ENCODE assay signal across 4 fruit fly cellular contexts in the genomic region with DNA sequence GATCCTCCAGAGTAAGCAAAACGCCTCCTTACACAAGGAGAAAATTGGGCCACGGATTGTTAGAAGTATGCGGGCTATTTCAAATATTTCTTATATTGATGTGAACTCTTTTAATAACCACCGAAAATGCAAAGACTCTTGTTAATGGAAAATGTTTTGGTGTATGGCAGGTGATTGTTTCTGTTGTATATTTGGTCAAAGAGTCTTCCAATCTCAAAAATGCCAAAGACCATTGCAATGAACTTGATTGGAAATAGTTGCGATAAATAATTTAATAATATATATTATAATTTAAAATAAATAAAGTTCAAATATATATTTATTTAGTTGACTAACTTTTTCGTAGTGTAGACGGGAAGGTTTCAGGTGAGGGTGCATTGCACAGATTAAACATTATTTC.
TF ChIP-seq lines count a peak whose summit lies in the region.

No protein-coding gene starts in this region.

- no peak for TF ChIP-seq CTCF in whole organism, embryonic (GFP tag; optimal IDR thresholded peaks at IDR 0.05; lab: Kevin White, UChicago)

TF ChIP-seq in whole organism, embryonic, 481 proteins besides CTCF, POLR2A, EP300 and RAD21:
- TF ChIP-seq sc (optimal IDR thresholded peaks at IDR 0.05; lab: Kevin White, UChicago) (no peak), sc (GFP tag; optimal IDR thresholded peaks at IDR 0.05; lab: Kevin White, UChicago) (no peak), lbe (GFP tag; optimal IDR thresholded peaks at IDR 0.05; lab: Kevin White, UChicago) (peak; percentile 27)

TF ChIP-seq in whole organism, prepupa, 60 proteins besides CTCF, POLR2A, EP300 and RAD21 (continues in another document):
- TF ChIP-seq CG31627 (GFP tag; optimal IDR thresholded peaks at IDR 0.05; lab: Kevin White, UChicago) (peak; percentile 12), topi (GFP tag; optimal IDR thresholded peaks at IDR 0.05; lab: Kevin White, UChicago) (no peak), Ets96B (tag; optimal IDR thresholded peaks at IDR 0.05; lab: Kevin White, UChicago) (peak; percentile 12), esn (GFP tag; optimal IDR thresholded peaks at IDR 0.05; lab: Kevin White, UChicago) (peak; percentile 45), CG11902 (GFP tag; optimal IDR thresholded peaks at IDR 0.05; lab: Kevin White, UChicago) (no peak), Hr39 (GFP tag; optimal IDR thresholded peaks at IDR 0.05; lab: Kevin White, UChicago) (no peak), CG6792 (GFP tag; optimal IDR thresholded peaks at IDR 0.05; lab: Kevin White, UChicago) (no peak), svp (GFP tag; lab: Kevin White, UChicago) (peak; percentile 64), Sox14 (GFP tag; optimal IDR thresholded peaks at IDR 0.05; lab: Kevin White, UChicago) (no peak), CG4318 (GFP tag; optimal IDR thresholded peaks at IDR 0.05; lab: Kevin White, UChicago) (no peak), acj6 (GFP tag; optimal IDR thresholded peaks at IDR 0.05; lab: Kevin White, UChicago) (no peak), Eip93F (GFP tag; optimal IDR thresholded peaks at IDR 0.05; lab: Kevin White, UChicago) (no peak), achi (GFP tag; optimal IDR thresholded peaks at IDR 0.05; lab: Kevin White, UChicago) (peak; percentile 9), salr (GFP tag; optimal IDR thresholded peaks at IDR 0.05; lab: Kevin White, UChicago) (no peak), Sox102F (GFP tag; optimal IDR thresholded peaks at IDR 0.05; lab: Kevin White, UChicago) (peak; percentile 8), Lpt (GFP tag; optimal IDR thresholded peaks at IDR 0.05; lab: Kevin White, UChicago) (no peak), CG11294 (GFP tag; IDR thresholded peaks at IDR 0.05; lab: Robert Waterston, UW) (no peak), Eip75B (GFP tag; optimal IDR thresholded peaks at IDR 0.05; lab: Kevin White, UChicago) (no peak), CG6854 (GFP tag; optimal IDR thresholded peaks at IDR 0.05; lab: Kevin White, UChicago) (no peak), CG32006 (GFP tag; optimal IDR thresholded peaks at IDR 0.05; lab: Kevin White, UChicago) (peak; percentile 38), CG10669 (GFP tag; optimal IDR thresholded peaks at IDR 0.05; lab: Kevin White, UChicago) (no peak), Met (GFP tag; optimal IDR thresholded peaks at IDR 0.05; lab: Kevin White, UChicago) (peak; percentile 24), CG11762 (GFP tag; optimal IDR thresholded peaks at IDR 0.05; lab: Kevin White, UChicago; ENCODE audit: insufficient read depth) (no peak), CG3032 (tag; optimal IDR thresholded peaks at IDR 0.05; lab: Kevin White, UChicago) (peak; percentile 21), dsx (GFP tag; optimal IDR thresholded peaks at IDR 0.05; lab: Kevin White, UChicago; ENCODE audit: poor library complexity, severe bottlenecking) (no peak), vri (GFP tag; optimal IDR thresholded peaks at IDR 0.05; lab: Kevin White, UChicago) (peak; percentile 17), CG34406 (GFP tag; optimal IDR thresholded peaks at IDR 0.05; lab: Kevin White, UChicago) (no peak), Eip78C (GFP tag; lab: Kevin White, UChicago) (peak; percentile 19), CG8632 (GFP tag; optimal IDR thresholded peaks at IDR 0.05; lab: Kevin White, UChicago) (no peak)

TF ChIP-seq in whole organism, pupa, 21 proteins besides CTCF, POLR2A, EP300 and RAD21:
- peak; percentile 6 for TF ChIP-seq CG15710 (tag; optimal IDR thresholded peaks at IDR 0.05; lab: Kevin White, UChicago)
- TF ChIP-seq Pif1A (GFP tag; optimal IDR thresholded peaks at IDR 0.05; lab: Kevin White, UChicago): no peak
- no peak for TF ChIP-seq gl (tag; optimal IDR thresholded peaks at IDR 0.05; lab: Kevin White, UChicago)
- peak; percentile 25 for TF ChIP-seq CG8301 (tag; optimal IDR thresholded peaks at IDR 0.05; lab: Kevin White, UChicago)
- no peak for TF ChIP-seq CG12605 (GFP tag; IDR thresholded peaks at IDR 0.05; lab: Robert Waterston, UW)
- TF ChIP-seq CG8159 (tag; optimal IDR thresholded peaks at IDR 0.05; lab: Kevin White, UChicago): peak; percentile 30
- no peak for TF ChIP-seq D1 (tag; optimal IDR thresholded peaks at IDR 0.05; lab: Kevin White, UChicago)
- TF ChIP-seq Ets98B (GFP tag; IDR thresholded peaks at IDR 0.05; lab: Robert Waterston, UW): no peak
- no peak for TF ChIP-seq EcR (GFP tag; optimal IDR thresholded peaks at IDR 0.05; lab: Kevin White, UChicago)
- TF ChIP-seq CG4496 (GFP tag; IDR thresholded peaks at IDR 0.05; lab: Robert Waterston, UW): no peak
- peak; percentile 57 for TF ChIP-seq CG14655 (GFP tag; optimal IDR thresholded peaks at IDR 0.05; lab: Kevin White, UChicago)
- no peak for TF ChIP-seq Snoo (tag; optimal IDR thresholded peaks at IDR 0.05; lab: Kevin White, UChicago)
- TF ChIP-seq rn (GFP tag; IDR thresholded peaks at IDR 0.05; lab: Robert Waterston, UW): no peak
- TF ChIP-seq fd96Ca (GFP tag; IDR thresholded peaks at IDR 0.05; lab: Robert Waterston, UW): no peak
- peak; percentile 40 for TF ChIP-seq CG17806 (tag; optimal IDR thresholded peaks at IDR 0.05; lab: Kevin White, UChicago)
- no peak for TF ChIP-seq CG13204 (GFP tag; optimal IDR thresholded peaks at IDR 0.05; lab: Kevin White, UChicago)
- no peak for TF ChIP-seq CG10348 (GFP tag; IDR thresholded peaks at IDR 0.05; lab: Robert Waterston, UW)
- TF ChIP-seq CG32121 (GFP tag; IDR thresholded peaks at IDR 0.05; lab: Robert Waterston, UW): no peak
- peak; percentile 31 for TF ChIP-seq CG34367 (tag; optimal IDR thresholded peaks at IDR 0.05; lab: Kevin White, UChicago)
- peak; percentile 61 for TF ChIP-seq CG9948 (tag; optimal IDR thresholded peaks at IDR 0.05; lab: Kevin White, UChicago)
- no peak for TF ChIP-seq Pif1B (GFP tag; optimal IDR thresholded peaks at IDR 0.05; lab: Kevin White, UChicago)

TF ChIP-seq in whole organism, wandering third instar larva, 38 proteins besides CTCF, POLR2A, EP300 and RAD21:
- TF ChIP-seq Sp1 (GFP tag; optimal IDR thresholded peaks at IDR 0.05; lab: Kevin White, UChicago) (peak; percentile 36), HLH106 (tag; optimal IDR thresholded peaks at IDR 0.05; lab: Kevin White, UChicago) (peak; percentile 46), CrebA (GFP tag; optimal IDR thresholded peaks at IDR 0.05; lab: Kevin White, UChicago; ENCODE audit: borderline replicate concordance) (no peak), brk (GFP tag; optimal IDR thresholded peaks at IDR 0.05; lab: Kevin White, UChicago) (no peak), Hr83 (GFP tag; optimal IDR thresholded peaks at IDR 0.05; lab: Kevin White, UChicago; ENCODE audit: poor library complexity, severe bottlenecking) (no peak), tai (GFP tag; optimal IDR thresholded peaks at IDR 0.05; lab: Kevin White, UChicago) (no peak), br (GFP tag; optimal IDR thresholded peaks at IDR 0.05; lab: Kevin White, UChicago) (no peak), h (GFP tag; optimal IDR thresholded peaks at IDR 0.05; lab: Kevin White, UChicago) (no peak), dl (GFP tag; optimal IDR thresholded peaks at IDR 0.05; lab: Kevin White, UChicago; ENCODE audit: insufficient read depth in 1 of 2, partially characterized antibody in 2 of 2) (no peak), dmrt93B (GFP tag; optimal IDR thresholded peaks at IDR 0.05; lab: Kevin White, UChicago) (no peak), GATAd (GFP tag; optimal IDR thresholded peaks at IDR 0.05; lab: Kevin White, UChicago) (no peak), OdsH (GFP tag; optimal IDR thresholded peaks at IDR 0.05; lab: Kevin White, UChicago) (no peak), fru (GFP tag; optimal IDR thresholded peaks at IDR 0.05; lab: Kevin White, UChicago) (peak; percentile 39), Mio (GFP tag; optimal IDR thresholded peaks at IDR 0.05; lab: Kevin White, UChicago) (no peak), psq (GFP tag; optimal IDR thresholded peaks at IDR 0.05; lab: Kevin White, UChicago) (peak; percentile 40), rgr (GFP tag; optimal IDR thresholded peaks at IDR 0.05; lab: Kevin White, UChicago) (no peak)
TF ChIP-seq in whole organism, wandering third instar larva: peak in this region for 4.
